Worm (Caenorhabditis elegans) whole organism, L3 larva: ENCODE measurements around the gene srj-52.

Source experiments
- R02D3.7 ChIP-seq: fragments of 150-350 bp; optimal IDR thresholded peaks from 2 replicates; lab custom pipeline; 2014; ENCODE audit warnings: missing biosample characterization, missing genetic modification characterization
- ZK546.5 ChIP-seq: sonication (generic microtip); optimal IDR thresholded peaks from 2 replicates; lab custom pipeline; 2017; ENCODE audit warnings: missing biosample characterization, missing genetic modification characterization
- aly-2 ChIP-seq: fragments of 150-350 bp; optimal IDR thresholded peaks from 2 replicates; lab custom pipeline; 2014; ENCODE audit warnings: missing biosample characterization, missing genetic modification characterization
- ama-1 ChIP-seq: fragments of 150-350 bp; optimal IDR thresholded peaks from 2 replicates; lab custom pipeline; 2018
- ceh-28 ChIP-seq: fragments of 150-350 bp; optimal IDR thresholded peaks from 2 replicates; lab custom pipeline; 2014; ENCODE audit warnings: missing biosample characterization, missing genetic modification reagents, missing genetic modification characterization
- ceh-82 ChIP-seq: fragments of 150-350 bp; optimal IDR thresholded peaks from 2 replicates; lab custom pipeline; 2014; ENCODE audit warnings: missing biosample characterization, missing genetic modification characterization
- daf-12 ChIP-seq: fragments of 150-350 bp; optimal IDR thresholded peaks from 2 replicates; lab custom pipeline; 2014; ENCODE audit warnings: missing biosample characterization, missing genetic modification reagents, missing genetic modification characterization
- egl-27 ChIP-seq: sonication (generic microtip); optimal IDR thresholded peaks from 4 replicates; lab custom pipeline; 2017; ENCODE audit warnings: missing biosample characterization, missing genetic modification reagents, missing genetic modification characterization
- egl-5 ChIP-seq: fragments of 150-350 bp; optimal IDR thresholded peaks from 2 replicates; lab custom pipeline; 2017; ENCODE audit warnings: missing biosample characterization, missing genetic modification reagents, missing genetic modification characterization, inconsistent platforms
- elt-2 ChIP-seq: sonication (generic microtip); optimal IDR thresholded peaks from 2 replicates; lab custom pipeline; 2016; ENCODE audit warnings: missing genetic modification reagents, mild to moderate bottlenecking, missing genetic modification characterization, missing compliant biosample characterization
- elt-3 ChIP-seq, 3 experiments: fragments of 150-350 bp in 1 of 3; sonication (generic microtip) in 2 of 3; optimal IDR thresholded peaks; 2 replicates in 2 of 3; 4 replicates in 1 of 3; lab custom pipeline; 2014 to 2017; ENCODE audit warnings: missing biosample characterization in 3 of 3, missing genetic modification characterization in 3 of 3
- eor-1 ChIP-seq, 2 experiments: fragments of 150-350 bp; optimal IDR thresholded peaks; 2 replicates each; lab custom pipeline; 2014 to 2018; ENCODE audit warnings: missing biosample characterization in 2 of 2, missing genetic modification characterization in 2 of 2
- fkh-10 ChIP-seq: sonication (generic microtip); optimal IDR thresholded peaks from 2 replicates; lab custom pipeline; 2017; ENCODE audit warnings: missing biosample characterization, missing genetic modification reagents, missing genetic modification characterization
- fkh-2 ChIP-seq: fragments of 150-350 bp; optimal IDR thresholded peaks from 2 replicates; lab custom pipeline; 2014; ENCODE audit warnings: missing biosample characterization, missing genetic modification reagents, missing genetic modification characterization
- hmg-11 ChIP-seq: sonication (generic microtip); optimal IDR thresholded peaks from 2 replicates; lab custom pipeline; 2016; ENCODE audit warnings: missing genetic modification characterization, missing compliant biosample characterization
- lin-15B ChIP-seq: fragments of 150-350 bp; optimal IDR thresholded peaks from 2 replicates; lab custom pipeline; 2014; ENCODE audit warnings: missing biosample characterization, missing genetic modification characterization
- lin-39 ChIP-seq: fragments of 150-350 bp; optimal IDR thresholded peaks from 2 replicates; lab custom pipeline; 2018; ENCODE audit warnings: missing biosample characterization, missing genetic modification reagents, missing genetic modification characterization
- mdl-1 ChIP-seq: fragments of 150-350 bp; optimal IDR thresholded peaks from 2 replicates; lab custom pipeline; 2014; ENCODE audit warnings: missing biosample characterization, missing genetic modification characterization
- mml-1 ChIP-seq: fragments of 150-350 bp; sonication (generic microtip); optimal IDR thresholded peaks from 3 replicates; lab custom pipeline; 2014; ENCODE audit warnings: missing biosample characterization, missing genetic modification characterization
- nfya-1 ChIP-seq: sonication (generic microtip); optimal IDR thresholded peaks from 2 replicates; lab custom pipeline; 2017; ENCODE audit warnings: missing genetic modification characterization, mild to moderate bottlenecking, missing compliant biosample characterization, antibody characterized with exemption, moderate library complexity; ENCODE audit not compliant: insufficient read depth
- nhr-12 ChIP-seq: fragments of 150-350 bp; optimal IDR thresholded peaks from 2 replicates; lab custom pipeline; 2014; ENCODE audit warnings: missing biosample characterization, missing genetic modification characterization
- nhr-23 ChIP-seq: fragments of 150-350 bp; optimal IDR thresholded peaks from 2 replicates; lab custom pipeline; 2014; ENCODE audit warnings: missing biosample characterization, missing genetic modification reagents, missing genetic modification characterization
- nhr-25 ChIP-seq: sonication (generic microtip); optimal IDR thresholded peaks from 2 replicates; lab custom pipeline; 2017; ENCODE audit warnings: missing biosample characterization, missing genetic modification characterization
- nhr-43 ChIP-seq: sonication (generic microtip); optimal IDR thresholded peaks from 2 replicates; lab custom pipeline; 2016; ENCODE audit warnings: mild to moderate bottlenecking, missing genetic modification characterization, missing compliant biosample characterization; ENCODE audit not compliant: poor library complexity, severe bottlenecking
- nhr-67 ChIP-seq: fragments of 150-350 bp; optimal IDR thresholded peaks from 2 replicates; lab custom pipeline; 2014; ENCODE audit warnings: missing biosample characterization, missing genetic modification characterization
- nhr-76 ChIP-seq: fragments of 150-350 bp; sonication (generic microtip); optimal IDR thresholded peaks from 5 replicates; lab custom pipeline; 2014; ENCODE audit warnings: missing biosample characterization, missing genetic modification characterization
- pqm-1 ChIP-seq: fragments of 150-350 bp; optimal IDR thresholded peaks from 2 replicates; lab custom pipeline; 2017; ENCODE audit warnings: missing biosample characterization, missing genetic modification characterization, inconsistent platforms
- sea-2 ChIP-seq: fragments of 150-350 bp; sonication (generic microtip); optimal IDR thresholded peaks from 4 replicates; lab custom pipeline; 2014; ENCODE audit warnings: missing biosample characterization, missing genetic modification reagents, missing genetic modification characterization
- skn-1 ChIP-seq: fragments of 150-350 bp; optimal IDR thresholded peaks from 2 replicates; lab custom pipeline; 2014; ENCODE audit warnings: missing biosample characterization, missing genetic modification characterization
- snpc-4 ChIP-seq: fragments of 150-350 bp; optimal IDR thresholded peaks from 2 replicates; lab custom pipeline; 2014; ENCODE audit warnings: missing biosample characterization, missing genetic modification characterization
- unc-39 ChIP-seq: sonication (generic microtip); optimal IDR thresholded peaks from 4 replicates; lab custom pipeline; 2017; ENCODE audit warnings: missing biosample characterization, missing genetic modification characterization
- unc-62 ChIP-seq: fragments of 150-350 bp; sonication (generic microtip); optimal IDR thresholded peaks from 4 replicates; lab custom pipeline; 2014; ENCODE audit warnings: missing biosample characterization, missing genetic modification reagents, missing genetic modification characterization
- zag-1 ChIP-seq: fragments of 150-350 bp; optimal IDR thresholded peaks from 2 replicates; lab custom pipeline; 2014; ENCODE audit warnings: missing biosample characterization, missing genetic modification characterization
- ztf-11 ChIP-seq: fragments of 150-350 bp; optimal IDR thresholded peaks from 2 replicates; lab custom pipeline; 2014; ENCODE audit warnings: missing biosample characterization, missing genetic modification characterization

The srj-52 gene

DNA sequence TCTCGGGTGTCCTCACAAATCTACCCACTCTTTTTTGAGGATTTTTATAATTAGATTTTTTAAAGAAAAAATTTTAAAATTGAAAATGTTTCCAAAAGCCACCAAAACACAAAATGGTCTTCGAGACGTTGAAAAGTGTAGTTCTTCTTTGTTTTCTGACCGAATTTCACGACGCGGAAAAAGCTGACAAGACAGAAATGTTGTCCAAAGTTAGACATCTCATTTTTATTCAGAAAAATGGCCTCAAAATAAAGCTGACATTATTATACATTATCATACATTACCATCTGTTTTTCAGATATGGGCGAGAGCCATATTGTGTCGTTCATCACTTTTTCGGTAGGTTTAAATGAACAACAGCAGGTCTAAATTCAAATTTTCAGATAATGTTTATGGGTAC is 16.2 kb downstream of the srj-52 start, which contains the start of gene srx-22:
Gene srx-22, plus strand, starts transcription at position 301 of the 400 bp plus-strand sequence.
- TF ChIP-seq nhr-43 (tag; lab: Kevin White, UChicago) (no peak), pqm-1 (tag; lab: Kevin White, UChicago) (no peak), snpc-4 (tag; lab: Kevin White, UChicago) (no peak), nhr-76 (tag; lab: Kevin White, UChicago) (no peak), mml-1 (tag; lab: Kevin White, UChicago) (no peak)

DNA sequence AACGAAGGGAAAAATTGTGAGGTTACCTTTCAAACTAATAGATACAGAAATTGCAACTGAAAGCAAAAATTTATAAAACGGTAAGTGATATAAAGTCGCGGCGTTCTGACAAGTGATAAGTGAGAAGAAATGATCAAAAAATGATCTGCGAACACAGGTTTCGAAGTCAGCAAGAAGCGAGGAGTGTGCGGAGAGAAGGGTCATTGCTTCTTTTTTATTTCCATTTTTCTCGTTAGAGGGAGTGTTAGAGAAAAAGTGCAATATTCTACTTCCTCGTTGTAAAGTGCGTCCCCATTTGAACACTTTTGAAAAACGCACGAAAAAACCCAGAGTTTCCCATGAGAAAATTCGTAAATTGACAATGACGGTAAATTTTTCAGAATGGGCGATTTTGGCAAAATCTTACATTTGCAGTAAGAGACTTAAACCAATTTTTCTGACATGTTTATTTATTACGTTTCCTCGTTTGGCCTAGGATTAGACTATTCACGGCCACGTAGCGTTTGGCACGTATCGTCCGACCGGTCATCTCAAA is 19.2 kb downstream of the srj-52 start, which contains the start of the genes fbxa-72 and srx-21:
Gene fbxa-72, minus strand, starts transcription at position 204 of the 535 bp plus-strand sequence.
Gene srx-21, plus strand, starts transcription at position 485 of the 535 bp plus-strand sequence.
- TF ChIP-seq nhr-25 (tag; lab: Kevin White, UChicago) (peak; percentile 36), ZK546.5 (tag; lab: Kevin White, UChicago) (no peak), ceh-28 (peak; percentile 30), elt-2 (tag; lab: Kevin White, UChicago) (peak; percentile 28), nhr-12 (tag; lab: Kevin White, UChicago) (no peak), nhr-23 (tag; lab: Kevin White, UChicago) (peak; percentile 62), nhr-43 (tag; lab: Kevin White, UChicago) (peak; percentile 60), lin-15B (tag; lab: Kevin White, UChicago) (peak; percentile 21), snpc-4 (tag; lab: Kevin White, UChicago) (peak; percentile 12)
- TF ChIP-seq, all 47 proteins: peak for 7

DNA sequence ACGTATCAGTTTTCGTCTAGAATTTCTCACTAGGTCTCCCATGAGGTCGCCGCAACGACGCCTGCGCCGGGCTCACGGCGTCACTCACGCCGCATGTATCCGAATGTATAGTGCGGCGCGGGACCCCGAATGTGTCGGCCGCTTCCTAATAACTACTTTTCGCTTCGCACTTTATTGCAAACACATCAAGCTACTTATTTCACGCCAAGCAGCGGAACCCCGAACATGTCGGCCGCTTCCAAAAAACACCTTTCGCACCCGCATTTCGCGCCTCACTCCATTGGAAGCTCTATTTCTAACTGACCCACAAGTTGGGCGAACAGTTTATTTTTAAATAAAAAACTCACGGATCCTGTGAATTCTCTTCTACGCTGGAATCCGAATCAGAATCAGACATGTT is 19.7 kb downstream of the srj-52 start:
- TF ChIP-seq fkh-2, result no peak
- TF ChIP-seq snpc-4 (tag; lab: Kevin White, UChicago), result peak; percentile 24
- TF ChIP-seq sea-2 (GFP tag; lab: Kevin White, UChicago), result no peak

DNA sequence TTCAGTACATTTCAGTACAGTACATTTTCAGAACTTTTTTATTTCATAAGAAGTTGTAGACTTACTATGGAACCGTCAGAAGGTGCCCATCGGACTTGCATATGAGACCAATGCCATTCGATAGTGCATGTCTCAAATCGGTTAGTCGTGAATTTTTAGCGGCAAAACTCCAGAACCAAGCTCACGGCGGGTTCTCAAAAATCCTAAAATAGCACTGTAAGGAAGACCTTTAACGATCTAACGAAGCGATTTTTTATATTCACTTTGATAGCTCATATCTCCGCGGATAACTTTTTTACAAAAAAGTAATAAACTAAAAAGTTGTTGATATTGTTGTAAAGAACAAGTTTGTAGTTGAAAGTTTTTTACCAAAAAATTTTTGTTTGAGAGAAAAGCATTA is 21.6 kb downstream of the srj-52 start, which contains the start of gene sru-25:
Gene sru-25, minus strand, starts transcription at position 101 of the 400 bp plus-strand sequence.
- TF ChIP-seq lin-39 (tag; lab: Kevin White, UChicago) (no peak), nhr-43 (tag; lab: Kevin White, UChicago) (no peak), R02D3.7 (no peak), ama-1 (no peak), nhr-67 (tag; lab: Kevin White, UChicago) (no peak), zag-1 (tag; lab: Kevin White, UChicago) (no peak), elt-2 (tag; lab: Kevin White, UChicago) (no peak)

DNA sequence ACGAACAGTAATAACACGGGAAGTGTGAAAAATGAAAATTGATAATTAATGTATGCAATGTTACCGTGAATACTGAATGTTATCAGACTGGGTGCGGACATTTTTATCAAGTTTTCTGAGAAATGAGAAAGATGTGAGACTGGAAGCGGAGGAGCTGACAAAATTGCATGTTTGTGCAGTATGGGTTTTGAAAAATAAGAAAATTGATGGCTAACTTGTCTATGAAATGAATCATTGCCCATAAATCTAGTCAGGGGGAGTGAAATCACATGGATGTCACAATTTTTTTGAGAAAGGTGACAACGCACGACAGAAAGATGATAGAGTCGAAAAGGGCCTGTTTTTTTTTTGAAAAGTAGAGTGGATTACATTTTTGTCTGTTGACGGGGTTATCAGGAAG is 24.5 kb downstream of the srj-52 start, which contains the start of gene sru-24:
Gene sru-24, minus strand, starts transcription at position 101 of the 400 bp plus-strand sequence.
- TF ChIP-seq aly-2, result no peak
- TF ChIP-seq skn-1, result no peak
- TF ChIP-seq mdl-1 (tag; lab: Kevin White, UChicago), result no peak
- TF ChIP-seq ceh-82 (tag; lab: Kevin White, UChicago), result no peak
- no peak for TF ChIP-seq sea-2 (GFP tag; lab: Kevin White, UChicago)
- TF ChIP-seq nfya-1 (tag; lab: Kevin White, UChicago), result no peak
- no peak for TF ChIP-seq fkh-10 (GFP tag; lab: Kevin White, UChicago)
- TF ChIP-seq R02D3.7, result no peak
- no peak for TF ChIP-seq egl-5 (tag; lab: Kevin White, UChicago)
- TF ChIP-seq pqm-1 (tag; lab: Kevin White, UChicago), result no peak
- TF ChIP-seq lin-39 (tag; lab: Kevin White, UChicago), result no peak
- TF ChIP-seq egl-27 (tag; lab: Kevin White, UChicago), result no peak
- no peak for TF ChIP-seq elt-3 (tag; optimal IDR thresholded peaks at IDR 0.05; lab: Kevin White, UChicago)
- no peak for TF ChIP-seq ztf-11
- no peak for TF ChIP-seq hmg-11 (tag; lab: Kevin White, UChicago)
- no peak for TF ChIP-seq unc-62 (GFP tag; lab: Kevin White, UChicago)
- TF ChIP-seq daf-12 (tag; lab: Kevin White, UChicago), result no peak
- no peak for TF ChIP-seq unc-39 (tag; lab: Kevin White, UChicago)
- no peak for TF ChIP-seq eor-1 (tag; optimal IDR thresholded peaks at IDR 0.05; lab: Kevin White, UChicago)
